Fruit fly (Drosophila melanogaster) whole organism, embryonic: ENCODE results near the gene CG8281.

ENCODE experiments used
- ATbp ChIP-seq: fragments of 200-800 bp; sonication (Bioruptor generic); optimal IDR thresholded peaks from 2 replicates; lab custom pipeline; 2017; ENCODE audit warnings: missing biosample characterization, mild to moderate bottlenecking, missing genetic modification characterization, missing genetic modification reagents
- BEAF-32 ChIP-seq: fragments of 200-800 bp; sonication (Bioruptor generic); optimal IDR thresholded peaks from 3 replicates; lab custom pipeline; 2017; ENCODE audit warnings: missing biosample characterization, missing genetic modification characterization, mild to moderate bottlenecking, moderate library complexity, missing genetic modification reagents
- CG10366 ChIP-seq: fragments of 200-800 bp; sonication (Bioruptor generic); IDR thresholded peaks from 2 replicates; pipeline ENCODE4 v1.3.6; 2022; ENCODE audit warnings: missing biosample characterization, missing genetic modification characterization
- CG1233 ChIP-seq: fragments of 200-800 bp; sonication (Bioruptor generic); optimal IDR thresholded peaks from 4 replicates; lab custom pipeline; 2018; ENCODE audit warnings: missing biosample characterization, mild to moderate bottlenecking, missing genetic modification characterization
- CG12744 ChIP-seq: fragments of 200-800 bp; sonication (Bioruptor generic); optimal IDR thresholded peaks from 2 replicates; lab custom pipeline; 2016; ENCODE audit warnings: missing biosample characterization, missing genetic modification characterization
- CG13287 ChIP-seq: fragments of 200-800 bp; sonication (Bioruptor generic); IDR thresholded peaks from 2 replicates; pipeline ENCODE4 v1.3.6; 2022; ENCODE audit warnings: missing biosample characterization, missing genetic modification characterization; ENCODE audit not compliant: partially characterized antibody
- CG13296 ChIP-seq: fragments of 200-800 bp; sonication (Bioruptor generic); optimal IDR thresholded peaks from 3 replicates; lab custom pipeline; 2018; ENCODE audit warnings: missing biosample characterization, mild to moderate bottlenecking, missing genetic modification characterization
- CG1647 ChIP-seq: fragments of 200-800 bp; sonication (Bioruptor generic); optimal IDR thresholded peaks from 3 replicates; lab custom pipeline; 2016; ENCODE audit warnings: missing biosample characterization, missing genetic modification characterization
- CG17328 ChIP-seq: fragments of 200-800 bp; sonication (Bioruptor generic); IDR thresholded peaks from 2 replicates; pipeline ENCODE4 v1.3.6; 2022; ENCODE audit warnings: missing biosample characterization, missing genetic modification characterization
- CG18011 ChIP-seq: fragments of 200-800 bp; sonication (Bioruptor generic); optimal IDR thresholded peaks from 2 replicates; lab custom pipeline; 2017; ENCODE audit warnings: missing biosample characterization, missing genetic modification characterization, mild to moderate bottlenecking, moderate library complexity, missing genotype
- CG3163 ChIP-seq: fragments of 200-800 bp; sonication (Bioruptor generic); optimal IDR thresholded peaks from 3 replicates; lab custom pipeline; 2016; ENCODE audit warnings: missing biosample characterization, missing genetic modification characterization
- CG32767 ChIP-seq: fragments of 200-800 bp; sonication (Bioruptor generic); IDR thresholded peaks from 2 replicates; pipeline ENCODE4 v1.3.6; 2022; ENCODE audit warnings: missing biosample characterization, missing genetic modification characterization
- CG32772 ChIP-seq: fragments of 200-800 bp; sonication (Bioruptor generic); IDR thresholded peaks from 2 replicates; pipeline ENCODE4 v1.3.6; 2022; ENCODE audit warnings: missing biosample characterization, missing genetic modification characterization
- CG3726 ChIP-seq: fragments of 200-800 bp; sonication (Bioruptor generic); IDR thresholded peaks from 3 replicates; pipeline ENCODE4, ENCODE4 v1.3.6; 2022; ENCODE audit warnings: missing biosample characterization, missing genetic modification characterization
- CG43689 ChIP-seq: fragments of 200-800 bp; sonication (Bioruptor generic); IDR thresholded peaks from 2 replicates; pipeline ENCODE4 v1.3.6; 2022; ENCODE audit warnings: missing biosample characterization, missing genetic modification characterization
- CG4730 ChIP-seq: fragments of 200-800 bp; sonication (Bioruptor generic); IDR thresholded peaks from 2 replicates; pipeline ENCODE4 v1.3.6; 2022; ENCODE audit warnings: missing biosample characterization, missing genetic modification characterization
- CG7786 ChIP-seq: fragments of 200-800 bp; sonication (Bioruptor generic); optimal IDR thresholded peaks from 2 replicates; lab custom pipeline; 2016; ENCODE audit warnings: missing biosample characterization, missing genetic modification characterization
- CG8478 ChIP-seq: fragments of >200 bp; optimal IDR thresholded peaks from 2 replicates; lab custom pipeline; 2018
- CHES-1-like ChIP-seq: fragments of 200-800 bp; sonication (Bioruptor generic); optimal IDR thresholded peaks from 2 replicates; lab custom pipeline; 2016; ENCODE audit warnings: missing biosample characterization, missing genetic modification characterization
- CoRest ChIP-seq: fragments of 200-800 bp; sonication (Bioruptor generic); optimal IDR thresholded peaks from 3 replicates; lab custom pipeline; 2018; ENCODE audit warnings: missing biosample characterization, mild to moderate bottlenecking, missing genetic modification characterization, moderate library complexity
- HHEX ChIP-seq: fragments of 200-800 bp; sonication (Bioruptor generic); optimal IDR thresholded peaks from 3 replicates; lab custom pipeline; 2017; ENCODE audit warnings: missing biosample characterization, mild to moderate bottlenecking, missing genetic modification characterization, missing genetic modification reagents
- HLH3B ChIP-seq: fragments of 200-800 bp; sonication (Bioruptor generic); IDR thresholded peaks from 2 replicates; pipeline ENCODE4 v1.3.6; 2022; ENCODE audit warnings: missing biosample characterization, missing genetic modification characterization
- Hr78 ChIP-seq, 2 experiments: fragments of 200-800 bp in 1 of 2; fragments of >200 bp in 1 of 2; sonication (Bioruptor generic) in 1 of 2; optimal IDR thresholded peaks; 2 replicates each; lab custom pipeline; 2017 to 2019; ENCODE audit warnings: missing biosample characterization in 2 of 2, missing genetic modification characterization in 2 of 2, mild to moderate bottlenecking in 1 of 2, moderate library complexity in 1 of 2
- Mad ChIP-seq: fragments of 200-800 bp; sonication (Bioruptor generic); optimal IDR thresholded peaks from 2 replicates; lab custom pipeline; 2016; ENCODE audit warnings: missing biosample characterization, missing genetic modification characterization
- Max ChIP-seq: fragments of 200-800 bp; sonication (Bioruptor generic); optimal IDR thresholded peaks from 2 replicates; lab custom pipeline; 2016; ENCODE audit warnings: missing biosample characterization, mild to moderate bottlenecking, missing genetic modification characterization
- Ravus ChIP-seq: fragments of 200-800 bp; sonication (Bioruptor generic); IDR thresholded peaks from 2 replicates; pipeline ENCODE4 v1.3.6; 2022; ENCODE audit warnings: missing biosample characterization, missing genetic modification characterization
- TFAM ChIP-seq: fragments of 200-800 bp; sonication (Bioruptor generic); optimal IDR thresholded peaks from 2 replicates; lab custom pipeline; 2017; ENCODE audit warnings: missing biosample characterization, missing genetic modification characterization, inconsistent platforms
- ac ChIP-seq: fragments of 200-800 bp; sonication (Bioruptor generic); optimal IDR thresholded peaks from 3 replicates; lab custom pipeline; 2017; ENCODE audit warnings: missing biosample characterization, mild to moderate bottlenecking, missing genetic modification characterization
- br ChIP-seq: fragments of >200 bp; optimal IDR thresholded peaks from 2 replicates; lab custom pipeline; 2017
- chinmo ChIP-seq: fragments of 200-800 bp; sonication (Bioruptor generic); IDR thresholded peaks from 4 replicates; pipeline ENCODE4 v1.3.6; 2022; ENCODE audit warnings: missing biosample characterization, missing genetic modification characterization; ENCODE audit not compliant: partially characterized antibody
- chn ChIP-seq: fragments of 200-800 bp; sonication (Bioruptor generic); optimal IDR thresholded peaks from 2 replicates; lab custom pipeline; 2016; ENCODE audit warnings: missing biosample characterization, missing genetic modification characterization
- cwo ChIP-seq: fragments of 200-800 bp; sonication (Bioruptor generic); optimal IDR thresholded peaks from 3 replicates; lab custom pipeline; 2017; ENCODE audit warnings: missing biosample characterization, missing genetic modification characterization, mild to moderate bottlenecking, moderate library complexity, missing genetic modification reagents
- dati ChIP-seq: fragments of 200-800 bp; sonication (Bioruptor generic); IDR thresholded peaks from 2 replicates; pipeline ENCODE4 v1.3.6; 2022; ENCODE audit warnings: missing biosample characterization, missing genetic modification characterization
- dmrt11E ChIP-seq: fragments of 200-800 bp; sonication (Bioruptor generic); optimal IDR thresholded peaks from 3 replicates; lab custom pipeline; 2018; ENCODE audit warnings: missing biosample characterization, mild to moderate bottlenecking, missing genetic modification characterization, moderate library complexity
- dysf ChIP-seq: fragments of 200-800 bp; sonication (Bioruptor generic); IDR thresholded peaks from 3 replicates; pipeline ENCODE4 v1.3.6; 2022; ENCODE audit warnings: missing biosample characterization, missing genetic modification characterization
- en ChIP-seq: fragments of 200-800 bp; sonication (Bioruptor generic); optimal IDR thresholded peaks from 2 replicates; lab custom pipeline; 2016; ENCODE audit warnings: missing biosample characterization, missing genetic modification characterization
- gce ChIP-seq: fragments of 200-800 bp; sonication (Bioruptor generic); IDR thresholded peaks from 3 replicates; pipeline ENCODE4 v1.3.6; 2022; ENCODE audit warnings: missing biosample characterization, missing genetic modification characterization
- gcm2 ChIP-seq: fragments of 200-800 bp; sonication (Bioruptor generic); optimal IDR thresholded peaks from 2 replicates; lab custom pipeline; 2016; ENCODE audit warnings: missing biosample characterization, missing genetic modification characterization
- ham ChIP-seq: fragments of 200-800 bp; sonication (Bioruptor generic); IDR thresholded peaks from 2 replicates; pipeline ENCODE4 v1.3.6; 2022; ENCODE audit warnings: missing biosample characterization, missing genetic modification characterization
- kay ChIP-seq: fragments of 200-800 bp; sonication (Bioruptor generic); optimal IDR thresholded peaks from 2 replicates; lab custom pipeline; 2016; ENCODE audit warnings: missing biosample characterization, missing genetic modification characterization
- mirr ChIP-seq: fragments of 200-800 bp; sonication (Bioruptor generic); optimal IDR thresholded peaks from 3 replicates; lab custom pipeline; 2018; ENCODE audit warnings: missing biosample characterization, mild to moderate bottlenecking, missing genetic modification characterization
- mld ChIP-seq: fragments of 200-800 bp; sonication (Bioruptor generic); IDR thresholded peaks from 3 replicates; pipeline ENCODE4 v1.3.6; 2022; ENCODE audit warnings: missing biosample characterization, missing genetic modification characterization; ENCODE audit not compliant: partially characterized antibody
- peb ChIP-seq: fragments of 200-800 bp; sonication (Bioruptor generic); IDR thresholded peaks from 2 replicates; pipeline ENCODE4 v1.3.6; 2022; ENCODE audit warnings: missing biosample characterization, missing genetic modification characterization
- pum ChIP-seq: fragments of 200-800 bp; sonication (Bioruptor generic); optimal IDR thresholded peaks from 2 replicates; lab custom pipeline; 2016; ENCODE audit warnings: missing biosample characterization, missing genetic modification characterization
- sens ChIP-seq: fragments of 200-800 bp; sonication (Bioruptor generic); peaks from one replicate; lab custom pipeline; 2016; ENCODE audit warnings: missing biosample characterization, missing genetic modification characterization
- slou ChIP-seq: fragments of 200-800 bp; sonication (Bioruptor generic); optimal IDR thresholded peaks from 3 replicates; lab custom pipeline; 2016; ENCODE audit warnings: missing biosample characterization, missing genetic modification characterization
- sna ChIP-seq: fragments of 200-800 bp; sonication (Bioruptor generic); IDR thresholded peaks from 2 replicates; pipeline ENCODE4 v1.3.6; 2022; ENCODE audit warnings: missing biosample characterization, missing genetic modification characterization; ENCODE audit not compliant: partially characterized antibody
- stwl ChIP-seq: fragments of 200-800 bp; sonication (Bioruptor generic); optimal IDR thresholded peaks from 3 replicates; lab custom pipeline; 2018; ENCODE audit warnings: missing biosample characterization, mild to moderate bottlenecking, missing genetic modification characterization, moderate library complexity
- trh ChIP-seq: fragments of 200-800 bp; sonication (Bioruptor generic); optimal IDR thresholded peaks from 2 replicates; lab custom pipeline; 2016; ENCODE audit warnings: missing biosample characterization, missing genetic modification characterization
- zfh1 ChIP-seq: fragments of 200-800 bp; sonication (Bioruptor generic); IDR thresholded peaks from 3 replicates; pipeline ENCODE4 v1.3.6; 2022; ENCODE audit warnings: missing biosample characterization, missing genetic modification characterization
- zfh2 ChIP-seq: fragments of 200-800 bp; sonication (Bioruptor generic); optimal IDR thresholded peaks from 2 replicates; lab custom pipeline; 2016; ENCODE audit warnings: missing biosample characterization, missing genetic modification characterization

Gene CG8281

DNA sequence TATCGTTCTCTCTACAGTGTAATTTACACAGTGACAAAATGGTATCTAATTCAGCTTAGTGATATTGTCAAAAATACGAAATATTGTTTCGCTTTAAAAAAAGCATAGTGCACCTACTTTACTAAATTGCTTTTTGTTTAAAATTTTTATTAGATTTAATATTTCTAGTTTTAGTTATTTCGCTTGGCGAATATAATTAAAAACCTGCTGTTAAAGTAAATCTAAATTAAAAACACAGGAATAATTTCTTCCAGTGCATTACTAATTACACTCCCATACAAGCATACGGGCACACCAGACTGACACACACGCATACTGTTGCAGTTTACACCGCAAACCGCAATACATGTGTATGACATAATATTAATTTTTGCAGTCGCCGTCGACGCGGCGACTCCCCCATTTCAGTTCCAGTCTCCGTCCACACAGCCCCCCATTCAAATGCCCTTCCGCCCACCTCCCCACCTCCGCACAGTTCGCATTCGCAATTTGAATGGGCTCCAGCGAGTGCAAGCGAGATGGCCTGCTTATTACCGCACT is 48.4 kb upstream of the CG8281 start (continued):
- no peak for TF ChIP-seq BEAF-32 (GFP tag; lab: Kevin White, UChicago)
- TF ChIP-seq Ravus (GFP tag; lab: Robert Waterston, UW), result peak; percentile 54; the same call in 1 of the 2 replicates
- TF ChIP-seq CG3163 (GFP tag; lab: Kevin White, UChicago), result no peak
- no peak for TF ChIP-seq pum (GFP tag; lab: Kevin White, UChicago)
- no peak for TF ChIP-seq peb (GFP tag; lab: Robert Waterston, UW)
- TF ChIP-seq CG1233 (GFP tag; lab: Kevin White, UChicago), result peak; percentile 43
- TF ChIP-seq CG3726 (GFP tag; lab: Robert Waterston, UW), result no peak; the same call in 2 of the 3 replicates
- peak; percentile 65 for TF ChIP-seq CG32767 (GFP tag; lab: Robert Waterston, UW)
- TF ChIP-seq CG4730 (GFP tag; lab: Robert Waterston, UW), result peak; percentile 63
- TF ChIP-seq Max, result peak; percentile 3
- TF ChIP-seq chn (GFP tag; lab: Kevin White, UChicago), result no peak
- no peak for TF ChIP-seq br (lab: Kevin White, UChicago)
- TF ChIP-seq gcm2 (GFP tag; lab: Kevin White, UChicago), result no peak
- TF ChIP-seq CG7786 (GFP tag; lab: Kevin White, UChicago), result peak; percentile 33
- TF ChIP-seq CG32772 (GFP tag; lab: Robert Waterston, UW), result peak; percentile 40; the same call in 1 of the 2 replicates
- TF ChIP-seq mirr, result no peak
- peak; percentile 64 for TF ChIP-seq CG13296 (GFP tag; lab: Kevin White, UChicago)
- TF ChIP-seq CG8478 (lab: Kevin White, UChicago), result no peak
- TF ChIP-seq mld (GFP tag; lab: Robert Waterston, UW), result no peak
- peak; percentile 55 for TF ChIP-seq CG12744 (GFP tag; lab: Kevin White, UChicago)
- TF ChIP-seq sens (GFP tag; lab: Kevin White, UChicago), result peak; percentile 83
- no peak for TF ChIP-seq stwl
- no peak for TF ChIP-seq dmrt11E (tag; lab: Kevin White, UChicago)
- peak; percentile 32; the same call in 1 of the 2 replicates for TF ChIP-seq HLH3B (GFP tag; lab: Robert Waterston, UW)
- TF ChIP-seq CG13287 (GFP tag; lab: Robert Waterston, UW), result no peak
- no peak for TF ChIP-seq CG1647 (GFP tag; lab: Kevin White, UChicago)
- TF ChIP-seq sna, result no peak
- no peak for TF ChIP-seq ac (GFP tag; lab: Kevin White, UChicago)
- no peak for TF ChIP-seq Mad
- no peak for TF ChIP-seq dati (GFP tag; lab: Robert Waterston, UW)
- TF ChIP-seq trh (GFP tag; lab: Kevin White, UChicago), result no peak
- TF ChIP-seq CG17328 (GFP tag; lab: Robert Waterston, UW), result peak; percentile 27
- TF ChIP-seq slou (GFP tag; lab: Kevin White, UChicago), result no peak
- peak; percentile 46 for TF ChIP-seq zfh2 (GFP tag; lab: Kevin White, UChicago)
- peak; percentile 31 for TF ChIP-seq CG18011
- no peak for TF ChIP-seq gce (GFP tag; lab: Robert Waterston, UW)
- TF ChIP-seq ATbp (GFP tag; lab: Kevin White, UChicago), result no peak
- TF ChIP-seq CoRest (tag; lab: Kevin White, UChicago), result peak; percentile 82
- TF ChIP-seq kay (GFP tag; lab: Kevin White, UChicago), result no peak
- peak; percentile 43; the same call in 1 of the 2 replicates for TF ChIP-seq CG10366 (GFP tag; lab: Robert Waterston, UW)
- TF ChIP-seq HHEX (GFP tag; lab: Kevin White, UChicago), result peak; percentile 74
- peak; percentile 44; the same call in 1 of the 2 replicates for TF ChIP-seq CG43689 (GFP tag; lab: Robert Waterston, UW)
- no peak for TF ChIP-seq TFAM (GFP tag; lab: Kevin White, UChicago)
- TF ChIP-seq chinmo (GFP tag; lab: Robert Waterston, UW), result 0 out of 4 replicates have a peak, but pooled peaks have one; percentile 64
- TF ChIP-seq dysf (GFP tag; lab: Robert Waterston, UW), result peak; percentile 92
- no peak for TF ChIP-seq Hr78 (GFP tag; optimal IDR thresholded peaks at IDR 0.05; lab: Kevin White, UChicago)
- TF ChIP-seq ham (GFP tag; lab: Robert Waterston, UW), result 0 out of 2 replicates have a peak, but pooled peaks have one; percentile 10
- peak; percentile 89 for TF ChIP-seq cwo
- no peak for TF ChIP-seq zfh1 (GFP tag; lab: Robert Waterston, UW)
- TF ChIP-seq CHES-1-like (GFP tag; lab: Kevin White, UChicago), result no peak
- TF ChIP-seq en, result no peak
